Fruit fly (Drosophila melanogaster) whole organism, embryonic: Measurements from ENCODE around the gene CG43051.
A peak's percentile ranks its signal among the peaks of the same experiment; 100 is the strongest.

Experiments used
- B-H2 ChIP-seq: fragments of 200-800 bp; sonication (Bioruptor generic); optimal IDR thresholded peaks from 2 replicates; lab custom pipeline; 2018; ENCODE audit warnings: missing biosample characterization, mild to moderate bottlenecking, missing genetic modification characterization
- CG10565 ChIP-seq: fragments of 200-800 bp; sonication (Bioruptor generic); optimal IDR thresholded peaks from 3 replicates; lab custom pipeline; 2016; ENCODE audit warnings: missing biosample characterization, mild to moderate bottlenecking, missing genetic modification characterization
- CG11247 ChIP-seq: fragments of 200-800 bp; sonication (Bioruptor generic); IDR thresholded peaks from 2 replicates; pipeline ENCODE4 v1.3.6; 2022; ENCODE audit warnings: missing biosample characterization, missing genetic modification characterization
- CG12155 ChIP-seq: fragments of 200-800 bp; sonication (Bioruptor generic); optimal IDR thresholded peaks from 3 replicates; lab custom pipeline; 2016; ENCODE audit warnings: missing biosample characterization, missing genetic modification characterization
- CG12744 ChIP-seq: fragments of 200-800 bp; sonication (Bioruptor generic); optimal IDR thresholded peaks from 2 replicates; lab custom pipeline; 2016; ENCODE audit warnings: missing biosample characterization, missing genetic modification characterization
- CG12769 ChIP-seq: fragments of 200-800 bp; sonication (Bioruptor generic); optimal IDR thresholded peaks from 2 replicates; lab custom pipeline; 2019; ENCODE audit warnings: missing biosample characterization, mild to moderate bottlenecking, missing genetic modification characterization, moderate library complexity
- CG1529 ChIP-seq: fragments of 200-800 bp; sonication (Bioruptor generic); optimal IDR thresholded peaks from 3 replicates; lab custom pipeline; 2018; ENCODE audit warnings: missing biosample characterization, missing genetic modification characterization
- CG15601 ChIP-seq: fragments of 200-800 bp; sonication (Bioruptor generic); optimal IDR thresholded peaks from 3 replicates; lab custom pipeline; 2019; ENCODE audit warnings: missing biosample characterization, mild to moderate bottlenecking, missing genetic modification characterization, moderate library complexity
- CG15696 ChIP-seq: fragments of 200-800 bp; sonication (Bioruptor generic); optimal IDR thresholded peaks from 2 replicates; lab custom pipeline; 2019; ENCODE audit warnings: missing biosample characterization, mild to moderate bottlenecking, missing genetic modification characterization, moderate library complexity
- CG1647 ChIP-seq: fragments of 200-800 bp; sonication (Bioruptor generic); optimal IDR thresholded peaks from 3 replicates; lab custom pipeline; 2016; ENCODE audit warnings: missing biosample characterization, missing genetic modification characterization
- CG17359 ChIP-seq: fragments of 200-800 bp; sonication (Bioruptor generic); optimal IDR thresholded peaks from 3 replicates; lab custom pipeline; 2018; ENCODE audit warnings: missing biosample characterization, mild to moderate bottlenecking, missing genetic modification characterization, moderate library complexity
- CG2116 ChIP-seq: fragments of 200-800 bp; sonication (Bioruptor generic); optimal IDR thresholded peaks from 3 replicates; lab custom pipeline; 2018; ENCODE audit warnings: missing biosample characterization, mild to moderate bottlenecking, missing genetic modification characterization
- CG2875 ChIP-seq: fragments of 200-800 bp; sonication (Bioruptor generic); optimal IDR thresholded peaks from 2 replicates; lab custom pipeline; 2017; ENCODE audit warnings: missing biosample characterization, mild to moderate bottlenecking, missing genetic modification characterization, missing genetic modification reagents
- CG30020 ChIP-seq: fragments of 200-800 bp; optimal IDR thresholded peaks from 2 replicates; lab custom pipeline; 2019; ENCODE audit warnings: missing biosample characterization, mild to moderate bottlenecking, missing genetic modification characterization, moderate library complexity
- CG31441 ChIP-seq: fragments of 200-800 bp; sonication (Bioruptor generic); IDR thresholded peaks from 2 replicates; pipeline ENCODE4 v1.3.6; 2022; ENCODE audit warnings: missing biosample characterization, missing genetic modification characterization
- CG3407 ChIP-seq: fragments of 200-800 bp; sonication (Bioruptor generic); optimal IDR thresholded peaks from 2 replicates; lab custom pipeline; 2018; ENCODE audit warnings: missing biosample characterization, mild to moderate bottlenecking, missing genetic modification characterization
- CG5245 ChIP-seq: fragments of 200-800 bp; sonication (Bioruptor generic); optimal IDR thresholded peaks from 3 replicates; lab custom pipeline; 2016; ENCODE audit warnings: missing biosample characterization, missing genetic modification characterization
- CG5953 ChIP-seq: fragments of 200-800 bp; sonication (Bioruptor generic); IDR thresholded peaks from 2 replicates; pipeline ENCODE4 v1.3.6; 2022; ENCODE audit warnings: missing biosample characterization, missing genetic modification characterization
- CG6765 ChIP-seq: fragments of 200-800 bp; sonication (Bioruptor generic); optimal IDR thresholded peaks from 3 replicates; lab custom pipeline; 2017; ENCODE audit warnings: missing biosample characterization, mild to moderate bottlenecking, missing genetic modification characterization
- CG6813 ChIP-seq: fragments of 200-800 bp; sonication (Bioruptor generic); optimal IDR thresholded peaks from 2 replicates; lab custom pipeline; 2017; ENCODE audit warnings: missing biosample characterization, missing genetic modification characterization, mild to moderate bottlenecking, moderate library complexity, missing genetic modification reagents
- CG9797 ChIP-seq: fragments of 200-800 bp; sonication (Bioruptor generic); optimal IDR thresholded peaks from 3 replicates; lab custom pipeline; 2018; ENCODE audit warnings: missing biosample characterization, mild to moderate bottlenecking, missing genetic modification characterization
- CkIIα-i1 ChIP-seq: fragments of 200-800 bp; sonication (Bioruptor generic); IDR thresholded peaks from 2 replicates; pipeline ENCODE4 v1.3.6; 2022; ENCODE audit warnings: missing biosample characterization, missing genetic modification characterization
- D19A ChIP-seq: fragments of 200-800 bp; optimal IDR thresholded peaks from 3 replicates; lab custom pipeline; 2019; ENCODE audit warnings: missing biosample characterization, mild to moderate bottlenecking, missing genetic modification characterization, moderate library complexity
- Dbx ChIP-seq: fragments of 200-800 bp; sonication (Bioruptor generic); IDR thresholded peaks from 3 replicates; pipeline ENCODE4 v1.3.6; 2022; ENCODE audit warnings: missing biosample characterization, missing genetic modification characterization
- Elba2 ChIP-seq: fragments of 200-800 bp; sonication (Bioruptor generic); optimal IDR thresholded peaks from 3 replicates; lab custom pipeline; 2016; ENCODE audit warnings: missing biosample characterization, missing genetic modification characterization
- Ets65A ChIP-seq: fragments of 200-800 bp; sonication (Bioruptor generic); peaks from one replicate; lab custom pipeline; 2016; ENCODE audit warnings: missing biosample characterization, missing genetic modification characterization
- Fer1 ChIP-seq: fragments of 200-800 bp; sonication (Bioruptor generic); optimal IDR thresholded peaks from 2 replicates; lab custom pipeline; 2017; ENCODE audit warnings: missing biosample characterization, mild to moderate bottlenecking, missing genetic modification characterization
- HLH54F ChIP-seq: fragments of 200-800 bp; sonication (Bioruptor generic); optimal IDR thresholded peaks from 3 replicates; lab custom pipeline; 2016; ENCODE audit warnings: missing biosample characterization, missing genetic modification characterization
- Stat92E ChIP-seq, 3 experiments: fragments of >200 bp in 2 of 3; fragments of 200-800 bp in 1 of 3; sonication (Bioruptor generic) in 1 of 3; optimal IDR thresholded peaks; 2 replicates each; lab custom pipeline; 2017 to 2019; ENCODE audit warnings: missing biosample characterization in 3 of 3, missing genetic modification characterization in 3 of 3, mild to moderate bottlenecking in 1 of 3, moderate library complexity in 1 of 3
- Trl ChIP-seq, 3 experiments: fragments of >200 bp in 2 of 3; fragments of 200-800 bp in 1 of 3; sonication (Bioruptor generic) in 1 of 3; optimal IDR thresholded peaks; 2 replicates in 1 of 3; 3 replicates in 2 of 3; lab custom pipeline; 2016 to 2017; ENCODE audit warnings: missing biosample characterization in 1 of 3, missing genetic modification characterization in 1 of 3
- ac ChIP-seq: fragments of 200-800 bp; sonication (Bioruptor generic); optimal IDR thresholded peaks from 3 replicates; lab custom pipeline; 2017; ENCODE audit warnings: missing biosample characterization, mild to moderate bottlenecking, missing genetic modification characterization
- aop ChIP-seq: fragments of 200-800 bp; sonication (Bioruptor generic); IDR thresholded peaks from 2 replicates; pipeline ENCODE4 v1.3.6; 2022; ENCODE audit warnings: missing biosample characterization, missing genetic modification characterization
- ara ChIP-seq: fragments of 200-800 bp; sonication (Bioruptor generic); IDR thresholded peaks from 2 replicates; pipeline ENCODE4 v1.3.6; 2022; ENCODE audit warnings: missing biosample characterization, missing genetic modification characterization
- bsh ChIP-seq, 2 experiments: fragments of 200-800 bp; sonication (Bioruptor generic); optimal IDR thresholded peaks; 2 replicates each; lab custom pipeline; 2017 to 2018; ENCODE audit warnings: mild to moderate bottlenecking in 2 of 2, missing biosample characterization in 2 of 2, missing genetic modification characterization in 2 of 2, moderate library complexity in 1 of 2
- caup ChIP-seq: fragments of 200-800 bp; sonication (Bioruptor generic); optimal IDR thresholded peaks from 3 replicates; lab custom pipeline; 2017; ENCODE audit warnings: missing biosample characterization, mild to moderate bottlenecking, missing genetic modification characterization, moderate library complexity; ENCODE audit not compliant: severe bottlenecking
- crol ChIP-seq: fragments of 200-800 bp; sonication (Bioruptor generic); IDR thresholded peaks from 2 replicates; pipeline ENCODE4 v1.3.6; 2022; ENCODE audit warnings: missing biosample characterization, missing genetic modification characterization
- da ChIP-seq: fragments of 200-800 bp; sonication (Bioruptor generic); optimal IDR thresholded peaks from 2 replicates; lab custom pipeline; 2016; ENCODE audit warnings: missing biosample characterization, missing genetic modification characterization
- dm ChIP-seq: fragments of 200-800 bp; sonication (Bioruptor generic); optimal IDR thresholded peaks from 3 replicates; lab custom pipeline; 2016; ENCODE audit warnings: missing biosample characterization, missing genetic modification characterization
- ems ChIP-seq: fragments of 200-800 bp; sonication (Bioruptor generic); optimal IDR thresholded peaks from 3 replicates; lab custom pipeline; 2016; ENCODE audit warnings: missing biosample characterization, missing genetic modification characterization
- ind ChIP-seq: fragments of 200-800 bp; sonication (Bioruptor generic); optimal IDR thresholded peaks from 3 replicates; lab custom pipeline; 2016; ENCODE audit warnings: missing biosample characterization, missing genetic modification characterization
- odd ChIP-seq: fragments of 200-800 bp; sonication (Bioruptor generic); optimal IDR thresholded peaks from 2 replicates; lab custom pipeline; 2017; ENCODE audit warnings: missing biosample characterization, mild to moderate bottlenecking, missing genetic modification characterization
- pita ChIP-seq: fragments of 200-800 bp; sonication (Bioruptor generic); optimal IDR thresholded peaks from 2 replicates; lab custom pipeline; 2017; ENCODE audit warnings: missing biosample characterization, mild to moderate bottlenecking, missing genetic modification characterization
- slou ChIP-seq: fragments of 200-800 bp; sonication (Bioruptor generic); optimal IDR thresholded peaks from 3 replicates; lab custom pipeline; 2016; ENCODE audit warnings: missing biosample characterization, missing genetic modification characterization
- sna ChIP-seq: fragments of 200-800 bp; sonication (Bioruptor generic); IDR thresholded peaks from 2 replicates; pipeline ENCODE4 v1.3.6; 2022; ENCODE audit warnings: missing biosample characterization, missing genetic modification characterization; ENCODE audit not compliant: partially characterized antibody
- stwl ChIP-seq: fragments of 200-800 bp; sonication (Bioruptor generic); optimal IDR thresholded peaks from 3 replicates; lab custom pipeline; 2018; ENCODE audit warnings: missing biosample characterization, mild to moderate bottlenecking, missing genetic modification characterization, moderate library complexity
- tna ChIP-seq: fragments of 200-800 bp; sonication (Bioruptor generic); IDR thresholded peaks from 2 replicates; pipeline ENCODE4 v1.3.6; 2022; ENCODE audit warnings: missing biosample characterization, missing genetic modification characterization; ENCODE audit not compliant: partially characterized antibody
- tup ChIP-seq: fragments of 200-800 bp; sonication (Bioruptor generic); optimal IDR thresholded peaks from 2 replicates; lab custom pipeline; 2016; ENCODE audit warnings: missing biosample characterization, mild to moderate bottlenecking, missing genetic modification characterization, moderate library complexity
- tx ChIP-seq: fragments of 200-800 bp; sonication (Bioruptor generic); optimal IDR thresholded peaks from 2 replicates; lab custom pipeline; 2016; ENCODE audit warnings: missing biosample characterization, missing genetic modification characterization
- unpg ChIP-seq: fragments of 200-800 bp; sonication (Bioruptor generic); optimal IDR thresholded peaks from 3 replicates; lab custom pipeline; 2018; ENCODE audit warnings: missing biosample characterization, mild to moderate bottlenecking, missing genetic modification characterization, moderate library complexity
- zen ChIP-seq: fragments of 200-800 bp; sonication (Bioruptor generic); optimal IDR thresholded peaks from 3 replicates; lab custom pipeline; 2018; ENCODE audit warnings: missing biosample characterization, mild to moderate bottlenecking, missing genetic modification characterization, moderate library complexity

The CG43051 gene

dm6 chr2L:12502839-12503439 is 4.8 kb upstream of the CG43051 start:
- TF ChIP-seq odd (GFP tag; lab: Kevin White, UChicago) (no peak), CG9797 (no peak), CG2116 (GFP tag; lab: Kevin White, UChicago) (no peak), Ets65A (GFP tag; lab: Kevin White, UChicago) (no peak), da (no peak), CG2875 (GFP tag; lab: Kevin White, UChicago) (no peak), CG3407 (no peak), CG1529 (GFP tag; lab: Kevin White, UChicago) (no peak), bsh (GFP tag; optimal IDR thresholded peaks at IDR 0.05; lab: Kevin White, UChicago) (no peak), CG17359 (tag; lab: Kevin White, UChicago) (no peak), CG6765 (GFP tag; lab: Kevin White, UChicago) (no peak), sna (GFP tag; lab: Robert Waterston, UW) (no peak), CG12155 (no peak), pita (GFP tag; lab: Kevin White, UChicago) (no peak), tna (GFP tag; lab: Robert Waterston, UW) (no peak), dm (no peak), CG15696 (no peak), ems (GFP tag; lab: Kevin White, UChicago) (no peak), slou (GFP tag; lab: Kevin White, UChicago) (no peak), zen (tag; lab: Kevin White, UChicago) (no peak), Stat92E (GFP tag; optimal IDR thresholded peaks at IDR 0.05; lab: Kevin White, UChicago) (no peak), CG6813 (no peak), ac (GFP tag; lab: Kevin White, UChicago) (no peak), CG31441 (no peak), HLH54F (GFP tag; lab: Kevin White, UChicago) (no peak), ind (no peak), ara (no peak), unpg (GFP tag; lab: Kevin White, UChicago) (no peak), CG12769 (tag; lab: Kevin White, UChicago) (peak; percentile 19), crol (GFP tag; lab: Robert Waterston, UW) (no peak), D19A (tag; lab: Kevin White, UChicago) (no peak), aop (GFP tag; lab: Robert Waterston, UW) (no peak), CG10565 (GFP tag; lab: Kevin White, UChicago) (no peak), CG5953 (GFP tag; lab: Robert Waterston, UW) (no peak), tx (GFP tag; lab: Kevin White, UChicago) (no peak), CG1647 (GFP tag; lab: Kevin White, UChicago) (no peak), CG30020 (tag; lab: Kevin White, UChicago) (no peak), tup (no peak), CG5245 (no peak), caup (no peak), B-H2 (no peak), Trl (optimal IDR thresholded peaks at IDR 0.05; lab: Kevin White, UChicago) (no peak), Trl (GFP tag; optimal IDR thresholded peaks at IDR 0.05; lab: Kevin White, UChicago) (no peak), CG11247 (GFP tag; lab: Robert Waterston, UW) (no peak), Dbx (GFP tag; lab: Robert Waterston, UW) (no peak), stwl (tag; lab: Kevin White, UChicago) (no peak), Elba2 (GFP tag; lab: Kevin White, UChicago) (no peak), Fer1 (GFP tag; lab: Kevin White, UChicago) (no peak), CG12744 (GFP tag; lab: Kevin White, UChicago) (no peak), CkIIα-i1 (no peak), CG15601 (tag; lab: Kevin White, UChicago) (no peak)
